Worm (Caenorhabditis elegans) whole organism, midembryonic: ENCODE measurements around the gene B0250.5.

Source experiments
- T22C8.4 ChIP-seq: fragments of 200-800 bp; sonication (Bioruptor generic); IDR thresholded peaks from 2 replicates; pipeline ENCODE4 v1.3.6; 2022; ENCODE audit warnings: missing genetic modification characterization, missing compliant biosample characterization
- cog-1 ChIP-seq: sonication (generic microtip); optimal IDR thresholded peaks from 2 replicates; lab custom pipeline; 2016; ENCODE audit warnings: missing genetic modification characterization, missing compliant biosample characterization
- flt-1 ChIP-seq: fragments of 200-800 bp; sonication (Bioruptor generic); IDR thresholded peaks from 2 replicates; pipeline ENCODE4 v1.3.6; 2022; ENCODE audit warnings: missing genetic modification characterization, missing compliant biosample characterization
- klf-2 ChIP-seq: fragments of 200-800 bp; sonication (Bioruptor generic); conservative IDR thresholded peaks from 2 replicates; pipeline ENCODE4 v1.3.6; 2022; ENCODE audit warnings: missing genetic modification reagents, missing genetic modification characterization, missing compliant biosample characterization
- med-1 ChIP-seq: sonication (generic microtip); optimal IDR thresholded peaks from 2 replicates; lab custom pipeline; 2017; ENCODE audit warnings: missing genetic modification characterization, mild to moderate bottlenecking, missing compliant biosample characterization, antibody characterized with exemption, missing genetic modification reagents; ENCODE audit not compliant: insufficient read depth
- ref-1 ChIP-seq: fragments of 200-800 bp; sonication (Bioruptor generic); conservative IDR thresholded peaks from 2 replicates; pipeline ENCODE4 v1.3.6; 2022; ENCODE audit warnings: missing genetic modification reagents, missing genetic modification characterization, missing compliant biosample characterization
- tab-1 ChIP-seq: fragments of 200-800 bp; sonication (Bioruptor generic); IDR thresholded peaks from 2 replicates; pipeline ENCODE4 v1.3.6; 2022; ENCODE audit warnings: missing genetic modification characterization, missing compliant biosample characterization
- ztf-23 ChIP-seq: fragments of 200-800 bp; sonication (Bioruptor generic); IDR thresholded peaks from 2 replicates; pipeline ENCODE4 v1.3.6; 2022; ENCODE audit warnings: missing genetic modification reagents, missing genetic modification characterization, missing compliant biosample characterization
- ztf-29 ChIP-seq: fragments of 200-800 bp; sonication (Bioruptor generic); IDR thresholded peaks from 2 replicates; pipeline ENCODE4 v1.3.6; 2022; ENCODE audit warnings: missing genetic modification reagents, missing genetic modification characterization, missing compliant biosample characterization

The B0250.5 gene

DNA sequence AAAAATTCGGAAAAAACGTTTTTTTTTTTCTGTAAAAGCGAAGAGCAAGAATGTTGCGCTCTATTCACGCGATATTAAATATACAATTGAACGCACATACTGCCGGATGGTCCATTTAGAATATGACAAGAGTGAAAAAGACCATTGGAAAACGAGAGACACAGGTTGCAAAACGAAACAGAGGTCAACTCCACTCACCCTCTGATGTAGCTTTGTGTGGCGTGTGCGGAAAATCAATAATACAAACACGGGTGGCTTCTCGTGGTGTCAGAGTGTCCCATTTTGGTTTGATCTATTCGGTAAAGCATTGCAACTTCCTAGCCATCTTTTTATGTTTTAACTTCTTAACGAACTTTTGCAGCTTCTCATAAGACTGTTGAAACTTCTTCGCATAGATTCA lies 28.9 kb upstream of the B0250.5 start:
- TF ChIP-seq med-1 (GFP tag; lab: Kevin White, UChicago) (no peak), T22C8.4 (GFP tag; lab: Robert Waterston, UW) (peak; percentile 61)

DNA sequence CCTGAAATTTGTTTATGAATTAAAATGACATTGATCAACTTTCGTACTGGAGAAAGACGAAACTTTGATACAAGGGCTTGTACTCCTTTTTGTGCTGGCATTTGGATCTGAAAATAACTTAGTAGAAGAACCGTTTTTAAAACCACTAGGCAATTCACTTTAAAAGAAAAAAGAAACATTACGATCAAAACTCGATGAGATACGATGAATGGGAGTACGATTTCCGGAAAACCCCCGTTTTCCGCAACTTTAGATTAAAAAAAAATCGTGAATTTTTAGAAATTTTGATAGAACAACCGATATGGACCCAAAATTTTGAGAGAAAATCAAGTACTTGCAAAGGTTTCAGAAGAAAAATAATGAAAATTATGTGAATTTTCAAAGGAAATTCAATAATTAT lies 23.3 kb upstream of the B0250.5 start, which contains the start of gene B0250.8:
TSS of gene B0250.8 (minus strand) at position 101 of the 400 bp plus-strand sequence.
- TF ChIP-seq ztf-29 (GFP tag; lab: Robert Waterston, UW): no peak
- TF ChIP-seq cog-1 (tag; lab: Kevin White, UChicago): no peak
- TF ChIP-seq tab-1: no peak

DNA sequence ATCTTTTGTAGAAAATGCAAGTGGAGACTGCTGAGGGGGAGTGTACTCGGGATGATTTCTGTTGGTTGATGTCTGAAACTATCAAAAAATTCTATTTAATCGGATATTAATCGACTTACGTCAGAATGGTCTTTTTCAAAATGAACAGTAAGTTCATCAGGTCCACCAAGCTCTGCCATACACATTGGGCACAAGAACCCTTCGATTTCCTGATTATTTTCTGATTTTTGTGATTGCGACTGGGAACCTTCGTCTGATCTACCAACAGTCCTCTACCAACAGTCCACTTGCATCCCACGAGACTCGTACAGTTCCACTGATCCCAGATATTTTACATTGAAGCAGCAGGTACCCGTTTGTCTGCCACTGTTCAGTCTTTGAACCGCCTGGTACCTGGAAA lies 18.7 kb upstream of the B0250.5 start:
- TF ChIP-seq cog-1 (tag; lab: Kevin White, UChicago): no peak
- TF ChIP-seq ref-1 (GFP tag; lab: Robert Waterston, UW): no peak
- no peak for TF ChIP-seq T22C8.4 (GFP tag; lab: Robert Waterston, UW)
- no peak for TF ChIP-seq ztf-29 (GFP tag; lab: Robert Waterston, UW)
- no peak for TF ChIP-seq tab-1
- no peak for TF ChIP-seq klf-2 (GFP tag; lab: Robert Waterston, UW)
- no peak for TF ChIP-seq ztf-23 (GFP tag; lab: Robert Waterston, UW)
- no peak for TF ChIP-seq med-1 (GFP tag; lab: Kevin White, UChicago)
- no peak for TF ChIP-seq flt-1 (GFP tag; lab: Robert Waterston, UW)

DNA sequence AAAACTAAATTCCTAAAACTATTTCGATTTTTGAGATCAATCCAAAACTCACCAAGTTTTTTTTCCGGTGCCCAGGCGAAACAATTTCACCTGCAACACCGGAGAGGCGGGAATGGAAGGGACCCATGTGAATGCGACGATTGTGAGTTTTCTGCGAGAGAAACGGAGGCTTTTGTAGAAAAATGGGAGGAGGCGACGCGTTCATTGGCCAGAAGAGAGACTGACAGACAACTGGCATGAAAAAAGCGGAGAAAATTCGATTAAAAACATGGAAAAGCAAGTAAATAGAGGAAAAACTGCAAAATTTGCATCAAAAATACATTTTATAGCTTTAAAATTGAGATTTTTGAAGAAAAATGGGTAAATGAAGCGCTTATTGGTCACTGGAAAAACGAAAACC lies 17.9 kb upstream of the B0250.5 start, which contains the start of gene B0250.7:
TSS of gene B0250.7 (minus strand) at position 232 of the 400 bp plus-strand sequence.
- no peak for TF ChIP-seq T22C8.4 (GFP tag; lab: Robert Waterston, UW)
- no peak for TF ChIP-seq tab-1
- TF ChIP-seq flt-1 (GFP tag; lab: Robert Waterston, UW): no peak
- no peak for TF ChIP-seq ztf-29 (GFP tag; lab: Robert Waterston, UW)
- TF ChIP-seq med-1 (GFP tag; lab: Kevin White, UChicago): no peak
- TF ChIP-seq cog-1 (tag; lab: Kevin White, UChicago): no peak
- no peak for TF ChIP-seq klf-2 (GFP tag; lab: Robert Waterston, UW)
- TF ChIP-seq ztf-23 (GFP tag; lab: Robert Waterston, UW): no peak
- no peak for TF ChIP-seq ref-1 (GFP tag; lab: Robert Waterston, UW)

DNA sequence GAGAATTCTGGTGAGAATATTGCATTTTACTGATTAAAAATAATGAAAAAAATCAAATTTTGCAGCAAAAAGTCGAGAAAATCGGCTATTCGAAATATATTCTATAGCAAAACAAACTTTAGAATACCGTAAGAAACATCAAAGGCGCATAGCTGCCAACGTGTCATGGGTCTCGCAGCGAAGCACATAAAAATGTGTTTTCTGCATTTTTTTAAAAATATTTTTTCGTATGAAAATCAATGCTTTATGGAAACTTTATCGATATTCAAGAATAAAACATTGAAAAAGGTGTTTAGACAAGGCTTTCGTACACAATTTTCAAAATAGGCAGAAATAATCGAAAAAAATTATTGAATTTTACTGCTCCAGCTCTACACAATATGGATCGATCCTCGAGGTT lies 17.2 kb upstream of the B0250.5 start:
- TF ChIP-seq ztf-29 (GFP tag; lab: Robert Waterston, UW) (no peak), tab-1 (no peak), flt-1 (GFP tag; lab: Robert Waterston, UW) (no peak), ztf-23 (GFP tag; lab: Robert Waterston, UW) (no peak), med-1 (GFP tag; lab: Kevin White, UChicago) (no peak), klf-2 (GFP tag; lab: Robert Waterston, UW) (no peak), cog-1 (tag; lab: Kevin White, UChicago) (no peak), ref-1 (GFP tag; lab: Robert Waterston, UW) (no peak), T22C8.4 (GFP tag; lab: Robert Waterston, UW) (no peak)

DNA sequence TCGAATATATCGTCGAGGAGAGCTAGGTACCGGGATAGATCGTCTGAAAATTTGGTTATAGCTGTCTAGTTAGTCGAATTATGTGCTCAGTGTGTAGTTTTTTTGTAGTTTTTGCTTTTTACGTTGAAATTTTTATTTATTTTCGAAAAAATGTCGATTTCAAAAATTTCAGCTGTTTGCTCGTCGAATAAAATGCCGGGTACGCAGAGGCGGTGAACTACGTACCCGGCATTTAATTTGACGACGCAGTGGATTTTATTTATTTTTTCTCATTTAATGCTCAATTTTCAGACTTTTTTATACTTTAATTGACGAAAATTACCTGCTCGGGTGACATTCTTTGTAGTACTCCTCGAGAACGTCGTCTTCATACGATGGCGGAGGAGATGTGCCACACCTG lies 16.7 kb upstream of the B0250.5 start:
- no peak for TF ChIP-seq T22C8.4 (GFP tag; lab: Robert Waterston, UW)
- TF ChIP-seq med-1 (GFP tag; lab: Kevin White, UChicago): no peak
- TF ChIP-seq tab-1: no peak
- no peak for TF ChIP-seq ztf-29 (GFP tag; lab: Robert Waterston, UW)
- TF ChIP-seq cog-1 (tag; lab: Kevin White, UChicago): no peak
- TF ChIP-seq ztf-23 (GFP tag; lab: Robert Waterston, UW): no peak
- no peak for TF ChIP-seq klf-2 (GFP tag; lab: Robert Waterston, UW)

DNA sequence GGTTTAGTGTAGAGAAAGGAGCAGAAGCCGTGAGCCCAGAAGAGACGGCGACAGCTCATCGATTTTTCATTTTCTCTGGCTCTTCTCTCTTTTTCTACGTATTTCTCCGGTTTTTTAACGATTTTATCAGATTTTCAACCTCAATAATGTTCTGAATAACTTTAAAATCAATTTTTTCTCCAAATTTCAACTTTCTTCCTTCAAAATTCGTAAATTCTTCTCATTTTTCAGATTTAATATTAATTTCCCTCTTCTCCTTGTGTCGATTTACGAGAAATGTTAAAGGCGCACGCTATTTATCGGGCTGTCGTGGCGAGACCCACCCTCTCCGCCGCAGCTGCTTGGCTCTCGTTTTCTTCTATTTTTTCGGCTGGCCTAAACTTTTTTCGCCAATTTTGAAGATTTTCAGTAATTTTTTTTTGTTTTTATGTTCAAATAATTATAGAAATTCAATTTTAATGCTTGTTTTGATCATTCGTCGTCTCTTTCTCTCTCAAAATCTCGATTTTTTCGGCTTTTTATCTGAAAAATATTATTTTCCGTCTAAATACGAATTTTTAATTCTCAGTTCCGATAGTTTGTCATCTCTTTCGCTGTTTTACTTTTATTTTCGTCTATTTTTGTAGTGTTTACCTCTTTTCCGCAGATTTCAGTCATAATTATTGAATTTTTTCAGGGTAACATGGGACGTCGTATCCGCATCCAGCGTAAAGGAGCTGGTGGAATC lies 14.5 kb upstream of the B0250.5 start, which contains the start of the genes calf-1 and rpl-2:
TSS of gene calf-1 (minus strand) at position 77 of the 727 bp plus-strand sequence.
TSS of gene rpl-2 (plus strand) at position 677 of the 727 bp plus-strand sequence.
- TF ChIP-seq cog-1 (tag; lab: Kevin White, UChicago) (no peak), ztf-29 (GFP tag; lab: Robert Waterston, UW) (no peak), klf-2 (GFP tag; lab: Robert Waterston, UW) (no peak), med-1 (GFP tag; lab: Kevin White, UChicago) (no peak), tab-1 (no peak), T22C8.4 (GFP tag; lab: Robert Waterston, UW) (no peak), ref-1 (GFP tag; lab: Robert Waterston, UW) (no peak), ztf-23 (GFP tag; lab: Robert Waterston, UW) (no peak), flt-1 (GFP tag; lab: Robert Waterston, UW) (no peak)

DNA sequence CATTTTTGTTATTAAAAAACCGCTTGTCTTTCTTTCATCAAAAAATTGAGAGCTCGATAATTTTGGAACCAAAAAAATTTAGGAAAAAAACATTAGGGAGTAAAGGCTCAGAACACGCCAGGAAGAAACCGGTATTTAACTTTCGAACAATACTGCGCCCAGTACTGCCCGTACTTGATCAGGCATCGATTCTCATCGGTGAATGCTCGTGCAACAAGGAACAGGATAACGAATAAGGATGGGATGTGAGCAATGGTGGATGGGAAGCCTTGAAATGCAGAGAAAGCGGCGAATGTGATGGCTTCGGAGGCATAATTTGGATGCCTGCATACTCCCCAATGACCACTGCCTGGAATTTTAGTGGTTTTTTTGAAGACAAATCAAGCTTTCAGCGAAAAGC lies 12.9 kb upstream of the B0250.5 start:
- TF ChIP-seq ref-1 (GFP tag; lab: Robert Waterston, UW) (no peak), ztf-29 (GFP tag; lab: Robert Waterston, UW) (no peak), klf-2 (GFP tag; lab: Robert Waterston, UW) (no peak), T22C8.4 (GFP tag; lab: Robert Waterston, UW) (no peak), cog-1 (tag; lab: Kevin White, UChicago) (no peak), med-1 (GFP tag; lab: Kevin White, UChicago) (no peak), flt-1 (GFP tag; lab: Robert Waterston, UW) (no peak), ztf-23 (GFP tag; lab: Robert Waterston, UW) (no peak), tab-1 (no peak)

DNA sequence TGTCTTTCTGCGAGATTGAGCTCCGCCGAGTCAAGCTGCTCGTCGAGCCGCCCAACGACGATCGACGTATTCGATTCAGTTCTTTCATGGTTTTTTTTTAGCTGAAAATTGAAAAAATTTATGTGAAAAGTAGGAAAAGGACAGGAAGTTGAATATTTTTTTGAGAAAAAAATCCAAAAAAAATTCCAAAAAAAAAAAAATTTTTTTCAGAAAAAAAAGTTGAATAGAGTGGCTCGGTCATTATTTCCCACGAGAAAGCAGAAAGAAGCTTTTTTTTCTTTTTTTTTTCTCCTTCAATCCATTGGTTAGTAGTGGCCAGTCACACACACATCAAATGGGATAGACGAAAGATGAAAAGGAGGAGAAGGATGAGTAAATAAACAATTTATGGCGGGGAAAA lies 8.4 kb upstream of the B0250.5 start, which contains the start of gene dhcr-7:
TSS of gene dhcr-7 (minus strand) at position 101 of the 400 bp plus-strand sequence.
- TF ChIP-seq tab-1: no peak
